Worm (Caenorhabditis elegans): ENCODE measurements around the gene scl-8.

The scl-8 gene

ce11 chrIV:13109751-13110150 is 38.2 kb downstream of the scl-8 start, which contains the start of gene best-1 (continued):
- TF ChIP-seq lsy-2 (tag; optimal IDR thresholded peaks at IDR 0.05) (peak in 1 of 2 experiments; percentile 54), pax-3 (tag; optimal IDR thresholded peaks at IDR 0.05) (no peak), nhr-47 (tag; optimal IDR thresholded peaks at IDR 0.05) (no peak), unc-130 (tag; optimal IDR thresholded peaks at IDR 0.05) (peak; percentile 22)

ce11 chrIV:13110876-13111275 is 39.3 kb downstream of the scl-8 start:
- TF ChIP-seq lsy-2 (tag; optimal IDR thresholded peaks at IDR 0.05) (peak in 1 of 2 experiments; percentile 19), vab-15 (tag; optimal IDR thresholded peaks at IDR 0.05) (no peak), nhr-20 (tag; optimal IDR thresholded peaks at IDR 0.05) (peak; percentile 19), nhr-19 (GFP tag; conservative IDR thresholded peaks at IDR 0.05) (peak; percentile 27; the same call in 1 of the 2 replicates), unc-130 (tag; optimal IDR thresholded peaks at IDR 0.05) (peak; percentile 1), sox-4 (tag; optimal IDR thresholded peaks at IDR 0.05) (no peak), elt-3 (tag; optimal IDR thresholded peaks at IDR 0.05) (peak in 3 of 6 experiments; percentile 66 to 82 (median 66)), nhr-90 (tag; optimal IDR thresholded peaks at IDR 0.05; ENCODE audit: poor library complexity) (no peak), lin-14 (GFP tag; optimal IDR thresholded peaks at IDR 0.05) (peak; percentile 11), blmp-1 (tag; optimal IDR thresholded peaks at IDR 0.05) (peak; percentile 74), snu-23 (GFP tag; optimal IDR thresholded peaks at IDR 0.05) (peak; percentile 15)

ce11 chrIV:13112982-13113381 is 41.4 kb downstream of the scl-8 start, which contains the start of gene best-2:
Gene best-2 (minus strand): TSS chrIV:13113082.
- TF ChIP-seq hpl-2 (GFP tag; optimal IDR thresholded peaks at IDR 0.05) (no peak), xbp-1 (tag; optimal IDR thresholded peaks at IDR 0.05) (no peak), swsn-7 (tag; optimal IDR thresholded peaks at IDR 0.05) (no peak)

ce11 chrIV:13116679-13117078 is 45.1 kb downstream of the scl-8 start:
- TF ChIP-seq blmp-1 (tag; optimal IDR thresholded peaks at IDR 0.05) (peak; percentile 87), skn-1 (tag; optimal IDR thresholded peaks at IDR 0.05) (no peak), C16A3.4 (tag; optimal IDR thresholded peaks at IDR 0.05) (no peak)

- 0 out of 2 replicates have a peak, but pooled peaks have one; percentile 26 for TF ChIP-seq mab-9 (GFP tag; IDR thresholded peaks at IDR 0.05)
- no peak for TF ChIP-seq hlh-4 (tag; optimal IDR thresholded peaks at IDR 0.05)
- TF ChIP-seq lin-14 (GFP tag; optimal IDR thresholded peaks at IDR 0.05): peak; percentile 27
- peak in 1 of 2 experiments; percentile 8 for TF ChIP-seq lsy-2 (tag; optimal IDR thresholded peaks at IDR 0.05)
Measured at ce11 chrIV:13118794-13119193, 47.2 kb downstream of the scl-8 start, which contains the start of gene unc-30. Gene unc-30 (plus strand): TSS chrIV:13118977.

ce11 chrIV:13121396-13121795 is 49.9 kb downstream of the scl-8 start:
- no peak for TF ChIP-seq nhr-12 (tag; optimal IDR thresholded peaks at IDR 0.05)
- TF ChIP-seq alr-1 (tag; optimal IDR thresholded peaks at IDR 0.05; ENCODE audit: borderline replicate concordance): no peak
- TF ChIP-seq ets-5 (GFP tag; IDR thresholded peaks at IDR 0.05): no peak
